Fruit fly (Drosophila melanogaster) whole organism, embryonic: ENCODE results near the gene CG8128.

ENCODE experiments used
- Bgb ChIP-seq: fragments of 200-800 bp; sonication (Bioruptor generic); IDR thresholded peaks from 2 replicates; pipeline ENCODE4 v1.3.6; 2022; ENCODE audit warnings: missing biosample characterization, missing genetic modification characterization; ENCODE audit not compliant: partially characterized antibody
- CG1024 ChIP-seq: fragments of 200-800 bp; sonication (Bioruptor generic); IDR thresholded peaks from 2 replicates; pipeline ENCODE4 v1.3.6; 2022; ENCODE audit warnings: missing biosample characterization, missing genetic modification characterization
- CG10654 ChIP-seq: fragments of 200-800 bp; sonication (Bioruptor generic); optimal IDR thresholded peaks from 2 replicates; lab custom pipeline; 2016; ENCODE audit warnings: missing biosample characterization, missing genetic modification characterization
- CG11247 ChIP-seq: fragments of 200-800 bp; sonication (Bioruptor generic); IDR thresholded peaks from 2 replicates; pipeline ENCODE4 v1.3.6; 2022; ENCODE audit warnings: missing biosample characterization, missing genetic modification characterization
- CG11723 ChIP-seq: fragments of 200-800 bp; sonication (Bioruptor generic); optimal IDR thresholded peaks from 2 replicates; lab custom pipeline; 2017; ENCODE audit warnings: missing biosample characterization, mild to moderate bottlenecking, missing genetic modification characterization
- CG12104 ChIP-seq: fragments of 200-800 bp; sonication (Bioruptor generic); optimal IDR thresholded peaks from 3 replicates; lab custom pipeline; 2016; ENCODE audit warnings: missing biosample characterization, missing genetic modification characterization
- CG13424 ChIP-seq: fragments of 200-800 bp; sonication (Bioruptor generic); optimal IDR thresholded peaks from 2 replicates; lab custom pipeline; 2019; ENCODE audit warnings: missing biosample characterization, mild to moderate bottlenecking, missing genetic modification characterization, moderate library complexity
- CG15601 ChIP-seq: fragments of 200-800 bp; sonication (Bioruptor generic); optimal IDR thresholded peaks from 3 replicates; lab custom pipeline; 2019; ENCODE audit warnings: missing biosample characterization, mild to moderate bottlenecking, missing genetic modification characterization, moderate library complexity
- CG18476 ChIP-seq: fragments of 200-800 bp; sonication (Bioruptor generic); optimal IDR thresholded peaks from 2 replicates; lab custom pipeline; 2016; ENCODE audit warnings: missing biosample characterization, mild to moderate bottlenecking, missing genetic modification characterization
- CG4730 ChIP-seq: fragments of 200-800 bp; sonication (Bioruptor generic); IDR thresholded peaks from 2 replicates; pipeline ENCODE4 v1.3.6; 2022; ENCODE audit warnings: missing biosample characterization, missing genetic modification characterization
- CG4820 ChIP-seq: fragments of 200-800 bp; sonication (Bioruptor generic); optimal IDR thresholded peaks from 3 replicates; lab custom pipeline; 2016; ENCODE audit warnings: missing biosample characterization, missing genetic modification characterization
- CG6813 ChIP-seq: fragments of 200-800 bp; sonication (Bioruptor generic); optimal IDR thresholded peaks from 2 replicates; lab custom pipeline; 2017; ENCODE audit warnings: missing biosample characterization, missing genetic modification characterization, mild to moderate bottlenecking, moderate library complexity, missing genetic modification reagents
- CG8281 ChIP-seq: fragments of 200-800 bp; sonication (Bioruptor generic); optimal IDR thresholded peaks from 2 replicates; lab custom pipeline; 2018; ENCODE audit warnings: missing biosample characterization, mild to moderate bottlenecking, missing genetic modification characterization, moderate library complexity
- CG8359 ChIP-seq: fragments of 200-800 bp; sonication (Bioruptor generic); optimal IDR thresholded peaks from 2 replicates; lab custom pipeline; 2017; ENCODE audit warnings: missing biosample characterization, mild to moderate bottlenecking, missing genetic modification characterization, borderline replicate concordance
- CG9817 ChIP-seq: fragments of 200-800 bp; sonication (Bioruptor generic); optimal IDR thresholded peaks from 2 replicates; lab custom pipeline; 2018; ENCODE audit warnings: missing biosample characterization, mild to moderate bottlenecking, missing genetic modification characterization, moderate library complexity
- CG9932 ChIP-seq: fragments of 200-800 bp; sonication (Bioruptor generic); IDR thresholded peaks from 2 replicates; pipeline ENCODE4 v1.3.6; 2022; ENCODE audit warnings: missing biosample characterization, missing genetic modification characterization
- Dfd ChIP-seq, 2 experiments: fragments of >200 bp; optimal IDR thresholded peaks; 2 replicates each; lab custom pipeline; 2017; ENCODE audit warnings: missing biosample characterization in 2 of 2, missing genetic modification characterization in 2 of 2
- Eip74EF ChIP-seq, 2 experiments: fragments of 200-800 bp in 1 of 2; fragments of >200 bp in 1 of 2; sonication (Bioruptor generic) in 1 of 2; optimal IDR thresholded peaks; 2 replicates each; lab custom pipeline; 2017 to 2019; ENCODE audit warnings: missing biosample characterization in 2 of 2, missing genetic modification characterization in 2 of 2, mild to moderate bottlenecking in 1 of 2, moderate library complexity in 1 of 2
- Fer1 ChIP-seq: fragments of 200-800 bp; sonication (Bioruptor generic); optimal IDR thresholded peaks from 2 replicates; lab custom pipeline; 2017; ENCODE audit warnings: missing biosample characterization, mild to moderate bottlenecking, missing genetic modification characterization
- Kr ChIP-seq: fragments of 200-800 bp; sonication (Bioruptor generic); optimal IDR thresholded peaks from 2 replicates; lab custom pipeline; 2017; ENCODE audit warnings: missing biosample characterization, mild to moderate bottlenecking, missing genetic modification characterization
- MESR4 ChIP-seq: fragments of 200-800 bp; sonication (Bioruptor generic); optimal IDR thresholded peaks from 2 replicates; lab custom pipeline; 2018; ENCODE audit warnings: missing biosample characterization, mild to moderate bottlenecking, missing genetic modification characterization, moderate library complexity
- Max ChIP-seq: fragments of 200-800 bp; sonication (Bioruptor generic); optimal IDR thresholded peaks from 2 replicates; lab custom pipeline; 2016; ENCODE audit warnings: missing biosample characterization, mild to moderate bottlenecking, missing genetic modification characterization
- Meics ChIP-seq: fragments of 200-800 bp; sonication (Bioruptor generic); optimal IDR thresholded peaks from 2 replicates; lab custom pipeline; 2017; ENCODE audit warnings: missing biosample characterization, mild to moderate bottlenecking, missing genetic modification characterization
- NC2α ChIP-seq: fragments of 200-800 bp; sonication (Bioruptor generic); optimal IDR thresholded peaks from 2 replicates; lab custom pipeline; 2016; ENCODE audit warnings: missing biosample characterization, missing genetic modification characterization
- Nf-YB ChIP-seq: fragments of 200-800 bp; sonication (Bioruptor generic); optimal IDR thresholded peaks from 3 replicates; lab custom pipeline; 2019; ENCODE audit warnings: missing biosample characterization, mild to moderate bottlenecking, missing genetic modification characterization, moderate library complexity
- Spps ChIP-seq: fragments of 200-800 bp; sonication (Bioruptor generic); optimal IDR thresholded peaks from 2 replicates; lab custom pipeline; 2018; ENCODE audit warnings: missing biosample characterization, mild to moderate bottlenecking, missing genetic modification characterization
- Usf ChIP-seq: fragments of 200-800 bp; sonication (Bioruptor generic); optimal IDR thresholded peaks from 2 replicates; lab custom pipeline; 2017; ENCODE audit warnings: missing genotype, missing biosample characterization, missing genetic modification characterization
- chif ChIP-seq, 2 experiments: fragments of 200-800 bp; sonication (Bioruptor generic); optimal IDR thresholded peaks; 3 replicates each; lab custom pipeline; 2016; ENCODE audit warnings: missing biosample characterization in 2 of 2, missing genetic modification characterization in 2 of 2
- chm ChIP-seq: fragments of 200-800 bp; sonication (Bioruptor generic); IDR thresholded peaks from 2 replicates; pipeline ENCODE4 v1.3.6; 2022; ENCODE audit warnings: missing biosample characterization, missing genetic modification characterization
- dysf ChIP-seq: fragments of 200-800 bp; sonication (Bioruptor generic); IDR thresholded peaks from 3 replicates; pipeline ENCODE4 v1.3.6; 2022; ENCODE audit warnings: missing biosample characterization, missing genetic modification characterization
- fd102C ChIP-seq: fragments of 200-800 bp; sonication (Bioruptor generic); optimal IDR thresholded peaks from 2 replicates; lab custom pipeline; 2018; ENCODE audit warnings: missing biosample characterization, mild to moderate bottlenecking, missing genetic modification characterization, moderate library complexity
- gt ChIP-seq: fragments of 200-800 bp; sonication (Bioruptor generic); IDR thresholded peaks from 2 replicates; pipeline ENCODE4 v1.3.6; 2022; ENCODE audit warnings: missing biosample characterization, missing genetic modification characterization
- kah ChIP-seq: fragments of 200-800 bp; sonication (Bioruptor generic); optimal IDR thresholded peaks from 2 replicates; lab custom pipeline; 2018; ENCODE audit warnings: missing biosample characterization, mild to moderate bottlenecking, missing genetic modification characterization
- lab ChIP-seq: fragments of 200-800 bp; sonication (Bioruptor generic); optimal IDR thresholded peaks from 3 replicates; lab custom pipeline; 2017; ENCODE audit warnings: missing biosample characterization, missing genetic modification characterization, mild to moderate bottlenecking, moderate library complexity, missing genetic modification reagents
- lov ChIP-seq, 2 experiments: fragments of 200-800 bp in 1 of 2; fragments of >200 bp in 1 of 2; sonication (Bioruptor generic) in 1 of 2; IDR thresholded peaks in 1 of 2; optimal IDR thresholded peaks in 1 of 2; 2 replicates in 1 of 2; 3 replicates in 1 of 2; pipeline versions ENCODE4 v1.3.6 to Lab custom; 2017 to 2022; ENCODE audit warnings: missing biosample characterization in 1 of 2, missing genetic modification characterization in 1 of 2
- luna ChIP-seq: fragments of 200-800 bp; sonication (Bioruptor generic); optimal IDR thresholded peaks from 2 replicates; lab custom pipeline; 2016; ENCODE audit warnings: missing biosample characterization, missing genetic modification characterization
- mam ChIP-seq: fragments of 200-800 bp; sonication (Bioruptor generic); optimal IDR thresholded peaks from 3 replicates; lab custom pipeline; 2016; ENCODE audit warnings: missing biosample characterization, missing genetic modification characterization
- mirr ChIP-seq: fragments of 200-800 bp; sonication (Bioruptor generic); optimal IDR thresholded peaks from 3 replicates; lab custom pipeline; 2018; ENCODE audit warnings: missing biosample characterization, mild to moderate bottlenecking, missing genetic modification characterization
- mld ChIP-seq: fragments of 200-800 bp; sonication (Bioruptor generic); IDR thresholded peaks from 3 replicates; pipeline ENCODE4 v1.3.6; 2022; ENCODE audit warnings: missing biosample characterization, missing genetic modification characterization; ENCODE audit not compliant: partially characterized antibody
- oc ChIP-seq: fragments of 200-800 bp; sonication (Bioruptor generic); optimal IDR thresholded peaks from 2 replicates; lab custom pipeline; 2018; ENCODE audit warnings: missing biosample characterization, mild to moderate bottlenecking, missing genetic modification characterization, moderate library complexity
- phol ChIP-seq: fragments of 200-800 bp; sonication (Bioruptor generic); optimal IDR thresholded peaks from 3 replicates; lab custom pipeline; 2018; ENCODE audit warnings: missing biosample characterization, mild to moderate bottlenecking, missing genetic modification characterization, moderate library complexity
- prd ChIP-seq, 3 experiments: fragments of >200 bp in 2 of 3; fragments of 200-800 bp in 1 of 3; sonication (Bioruptor generic) in 1 of 3; optimal IDR thresholded peaks in 2 of 3; IDR thresholded peaks in 1 of 3; 2 replicates in 2 of 3; 3 replicates in 1 of 3; pipeline versions ENCODE4 v1.3.6 to Lab custom; 2017 to 2022; ENCODE audit warnings: missing biosample characterization in 1 of 3, missing genetic modification characterization in 1 of 3
- row ChIP-seq: fragments of 200-800 bp; sonication (Bioruptor generic); IDR thresholded peaks from 3 replicates; pipeline ENCODE4 v1.3.6; 2022; ENCODE audit warnings: missing biosample characterization, missing genetic modification characterization
- sens ChIP-seq: fragments of 200-800 bp; sonication (Bioruptor generic); peaks from one replicate; lab custom pipeline; 2016; ENCODE audit warnings: missing biosample characterization, missing genetic modification characterization
- sens-2 ChIP-seq: fragments of 200-800 bp; sonication (Bioruptor generic); IDR thresholded peaks from 2 replicates; pipeline ENCODE4 v1.3.6; 2022; ENCODE audit warnings: missing biosample characterization, missing genetic modification characterization
- sqz ChIP-seq: fragments of 200-800 bp; sonication (Bioruptor generic); optimal IDR thresholded peaks from 3 replicates; lab custom pipeline; 2018; ENCODE audit warnings: missing biosample characterization, mild to moderate bottlenecking, missing genetic modification characterization
- wor ChIP-seq: fragments of 200-800 bp; sonication (Bioruptor generic); IDR thresholded peaks from 2 replicates; pipeline ENCODE4 v1.3.6; 2022; ENCODE audit warnings: missing biosample characterization, missing genetic modification characterization
- zfh2 ChIP-seq: fragments of 200-800 bp; sonication (Bioruptor generic); optimal IDR thresholded peaks from 2 replicates; lab custom pipeline; 2016; ENCODE audit warnings: missing biosample characterization, missing genetic modification characterization

The CG8128 gene

DNA sequence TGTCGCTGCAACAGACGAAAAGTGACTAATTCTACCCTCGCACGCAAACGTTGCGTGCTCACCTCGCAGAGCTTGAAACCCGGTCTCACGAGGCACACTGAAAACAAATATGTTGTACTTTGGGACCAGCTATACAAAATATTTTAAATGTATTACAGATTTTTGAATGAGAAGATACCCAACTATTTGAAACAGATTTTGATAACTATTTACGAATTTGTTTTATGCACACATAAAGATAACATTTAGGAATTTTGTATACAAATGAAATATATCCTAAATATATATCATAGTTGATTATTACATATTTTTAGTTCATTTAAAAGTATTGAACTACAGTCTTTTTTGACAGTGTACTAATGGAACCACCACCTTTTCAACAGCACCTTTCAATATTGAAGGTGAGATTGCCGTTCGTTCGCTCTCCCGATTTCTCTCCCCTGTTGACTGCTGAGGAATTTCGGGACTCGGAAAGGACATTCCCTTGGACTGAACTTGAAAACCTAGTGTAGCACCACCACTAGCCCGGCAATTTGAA lies 26.2 kb upstream of the CG8128 start, which contains the start of gene CG15646 (continued):
- TF ChIP-seq CG10654 (GFP tag; lab: Kevin White, UChicago) (peak; percentile 65), CG1024 (GFP tag; lab: Robert Waterston, UW) (no peak), CG4820 (peak; percentile 68), Kr (peak; percentile 56), chm (GFP tag; lab: Robert Waterston, UW) (no peak), kah (GFP tag; lab: Kevin White, UChicago) (peak; percentile 21), CG9932 (GFP tag; lab: Robert Waterston, UW) (no peak), CG6813 (GFP tag; lab: Kevin White, UChicago) (peak; percentile 40), Usf (peak; percentile 51), CG13424 (tag; lab: Kevin White, UChicago) (peak; percentile 80), lov (optimal IDR thresholded peaks at IDR 0.05; lab: Kevin White, UChicago) (no peak), lov (GFP tag; IDR thresholded peaks at IDR 0.05; lab: Robert Waterston, UW) (0 out of 3 replicates have a peak, but pooled peaks have one; percentile 62), Fer1 (GFP tag; lab: Kevin White, UChicago) (no peak), Nf-YB (GFP tag; lab: Kevin White, UChicago) (peak; percentile 70), dysf (GFP tag; lab: Robert Waterston, UW) (peak; percentile 63; the same call in 2 of the 3 replicates), fd102C (GFP tag; lab: Kevin White, UChicago) (peak; percentile 74), chif (GFP tag; optimal IDR thresholded peaks at IDR 0.05; lab: Kevin White, UChicago) (peak; percentile 3 to 49), CG11247 (GFP tag; lab: Robert Waterston, UW) (no peak; the same call in 1 of the 2 replicates), phol (tag; lab: Kevin White, UChicago) (peak; percentile 87), CG11723 (peak; percentile 39), wor (0 out of 2 replicates have a peak, but pooled peaks have one; percentile 13), mam (GFP tag; lab: Kevin White, UChicago) (no peak), gt (GFP tag; lab: Robert Waterston, UW) (0 out of 2 replicates have a peak, but pooled peaks have one; percentile 5), sens-2 (GFP tag; lab: Robert Waterston, UW) (peak; percentile 40; the same call in 1 of the 2 replicates), MESR4 (no peak), NC2α (no peak), prd (optimal IDR thresholded peaks at IDR 0.05; lab: Kevin White, UChicago) (no peak), prd (GFP tag; IDR thresholded peaks at IDR 0.05; lab: Robert Waterston, UW) (peak; percentile 85), Max (GFP tag; lab: Kevin White, UChicago) (peak; percentile 9), CG4730 (GFP tag; lab: Robert Waterston, UW) (0 out of 2 replicates have a peak, but pooled peaks have one; percentile 12), Spps (tag; lab: Kevin White, UChicago) (peak; percentile 78), sqz (GFP tag; lab: Kevin White, UChicago) (peak; percentile 65), row (peak; percentile 74), luna (no peak), Eip74EF (GFP tag; optimal IDR thresholded peaks at IDR 0.05; lab: Kevin White, UChicago) (no peak), Dfd (GFP tag; optimal IDR thresholded peaks at IDR 0.05; lab: Kevin White, UChicago) (no peak), CG9817 (no peak), mirr (GFP tag; lab: Kevin White, UChicago) (no peak), zfh2 (GFP tag; lab: Kevin White, UChicago) (no peak), CG8281 (peak; percentile 21), Bgb (GFP tag; lab: Robert Waterston, UW) (peak; percentile 39; the same call in 1 of the 2 replicates), CG18476 (GFP tag; lab: Kevin White, UChicago) (peak; percentile 98), sens (GFP tag; lab: Kevin White, UChicago) (peak; percentile 93), CG12104 (GFP tag; lab: Kevin White, UChicago) (peak; percentile 47), mld (peak; percentile 53; the same call in 1 of the 3 replicates), oc (tag; lab: Kevin White, UChicago) (peak; percentile 45), Meics (GFP tag; lab: Kevin White, UChicago) (peak; percentile 37), lab (GFP tag; lab: Kevin White, UChicago) (peak; percentile 37), CG15601 (tag; lab: Kevin White, UChicago) (peak; percentile 100), CG8359 (peak; percentile 59)
